Fruit fly (Drosophila melanogaster): ENCODE data around the gene Sry-delta.

DNA sequence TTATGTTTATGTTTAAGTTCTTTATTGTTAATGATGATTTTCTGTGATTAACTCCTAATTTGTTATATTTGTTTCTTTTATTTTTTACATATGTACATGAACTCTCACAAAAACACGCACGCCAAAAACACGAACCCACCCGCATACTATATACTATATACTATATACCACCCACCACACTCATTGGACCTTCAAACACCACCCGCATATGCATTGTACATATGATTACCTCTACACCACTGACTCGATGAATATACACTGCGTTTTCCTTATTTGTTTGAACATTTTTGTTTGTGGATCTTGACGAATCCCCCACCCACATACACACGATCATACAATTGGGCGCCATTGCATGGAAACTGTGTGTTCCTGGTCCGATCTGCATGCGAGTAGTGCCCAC lies 10.9 kb upstream of the Sry-delta start:
- TF ChIP-seq CG8478 (optimal IDR thresholded peaks at IDR 0.05) (no peak), CTCF (optimal IDR thresholded peaks at IDR 0.05) (no peak)

All from S2 (cell line).